Fruit fly (Drosophila melanogaster): Measurements from ENCODE around the gene CG42238.

Gene CG42238

dm6 chr2L:21020015-21020414 lies 31.9 kb downstream of the CG42238 start (continued):
- TF ChIP-seq CG17912 (GFP tag; optimal IDR thresholded peaks at IDR 0.05) (no peak), ind (GFP tag; optimal IDR thresholded peaks at IDR 0.05) (no peak), Sry-β (GFP tag; optimal IDR thresholded peaks at IDR 0.05) (no peak), CG10366 (GFP tag; IDR thresholded peaks at IDR 0.05) (no peak), en (GFP tag; optimal IDR thresholded peaks at IDR 0.05) (no peak), dati (GFP tag; IDR thresholded peaks at IDR 0.05) (no peak), pita (GFP tag; optimal IDR thresholded peaks at IDR 0.05) (no peak), CrebB (tag; optimal IDR thresholded peaks at IDR 0.05) (no peak), E2f1 (GFP tag; IDR thresholded peaks at IDR 0.05) (no peak), Ravus (GFP tag; IDR thresholded peaks at IDR 0.05) (no peak), CG9727 (GFP tag; optimal IDR thresholded peaks at IDR 0.05) (peak; percentile 15), CG10979 (tag; optimal IDR thresholded peaks at IDR 0.05) (peak; percentile 67), Fer3 (tag; optimal IDR thresholded peaks at IDR 0.05) (no peak), Gug (GFP tag; IDR thresholded peaks at IDR 0.05) (no peak), CG33557 (GFP tag; optimal IDR thresholded peaks at IDR 0.05) (peak; percentile 26), CTCF (GFP tag; optimal IDR thresholded peaks at IDR 0.05) (no peak), HmgZ (tag; optimal IDR thresholded peaks at IDR 0.05) (no peak), seq (GFP tag; IDR thresholded peaks at IDR 0.05) (no peak), fd96Cb (tag; optimal IDR thresholded peaks at IDR 0.05) (peak; percentile 1), B-H1 (GFP tag; IDR thresholded peaks at IDR 0.05) (no peak), Xrp1 (GFP tag; IDR thresholded peaks at IDR 0.05) (peak; percentile 52), CG14441 (GFP tag; IDR thresholded peaks at IDR 0.05) (no peak), CG2712 (tag; optimal IDR thresholded peaks at IDR 0.05) (peak; percentile 55), chn (GFP tag; optimal IDR thresholded peaks at IDR 0.05) (no peak), CG10267 (tag; optimal IDR thresholded peaks at IDR 0.05) (peak; percentile 50)

dm6 chr2L:21018644-21019043 lies 33.3 kb downstream of the CG42238 start:
- TF ChIP-seq CG1832 (GFP tag; optimal IDR thresholded peaks at IDR 0.05): no peak
- peak; percentile 26 for TF ChIP-seq corto (GFP tag; optimal IDR thresholded peaks at IDR 0.05)

- TF ChIP-seq chinmo (GFP tag; IDR thresholded peaks at IDR 0.05; ENCODE audit: partially characterized antibody) (no peak), CG2199 (GFP tag; IDR thresholded peaks at IDR 0.05) (0 out of 3 replicates have a peak, but pooled peaks have one; percentile 32), HLHmδ (GFP tag; optimal IDR thresholded peaks at IDR 0.05) (no peak), D19A (tag; optimal IDR thresholded peaks at IDR 0.05) (peak; percentile 59), yki (optimal IDR thresholded peaks at IDR 0.05) (no peak)
These were observed 35.8 kb downstream of the CG42238 start for dm6 chr2L:21016168-21016567.

dm6 chr2L:21015505-21015904 lies 36.5 kb downstream of the CG42238 start:
- TF ChIP-seq Blimp-1 (GFP tag; optimal IDR thresholded peaks at IDR 0.05) (no peak), HLH4C (GFP tag; IDR thresholded peaks at IDR 0.05; ENCODE audit: partially characterized antibody) (0 out of 3 replicates have a peak, but pooled peaks have one; percentile 21), bsh (GFP tag; optimal IDR thresholded peaks at IDR 0.05) (peak in 1 of 2 experiments; percentile 15)
